Fruit fly (Drosophila melanogaster) Kc167 (cell line): ENCODE data around the gene GluRIIC.

Source experiments
- Myc ChIP-seq: fragments of >200 bp; optimal IDR thresholded peaks from 2 replicates; lab custom pipeline; 2017; ENCODE audit warnings: missing external identifiers
- h ChIP-seq: fragments of >200 bp; optimal IDR thresholded peaks from 3 replicates; lab custom pipeline; 2018; ENCODE audit warnings: missing external identifiers
- insv ChIP-seq: fragments of >200 bp; optimal IDR thresholded peaks from 3 replicates; lab custom pipeline; 2018; ENCODE audit warnings: missing external identifiers
- psq ChIP-seq: fragments of >200 bp; optimal IDR thresholded peaks from 2 replicates; lab custom pipeline; 2017; ENCODE audit warnings: missing external identifiers
- ttk ChIP-seq: sonication (Bioruptor generic); optimal IDR thresholded peaks from 2 replicates; lab custom pipeline; 2017; ENCODE audit warnings: missing external identifiers

DNA sequence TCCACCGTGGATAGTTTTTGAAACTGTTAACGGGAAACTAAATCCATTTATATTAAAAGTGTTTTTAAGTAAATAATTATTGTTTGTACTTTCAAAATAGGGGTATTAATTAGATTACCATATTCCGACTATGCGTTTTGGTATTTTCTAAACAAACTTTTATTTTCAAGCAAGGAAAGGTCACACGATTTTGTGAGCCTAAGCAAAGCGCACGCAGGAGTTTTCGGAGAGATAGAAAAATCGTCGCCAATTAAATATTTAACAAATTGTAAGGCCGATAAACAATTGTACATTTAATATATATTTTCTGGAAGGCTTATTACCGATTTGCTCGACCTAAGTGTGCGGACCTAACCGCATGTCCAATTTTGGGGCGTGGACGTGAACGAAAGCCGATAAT, 43.6 kb upstream of the GluRIIC start, which contains the start of gene PNUTS:
- TF ChIP-seq psq (lab: Kevin White, UChicago) (no peak), insv (lab: Kevin White, UChicago) (no peak), ttk (no peak), h (lab: Kevin White, UChicago) (no peak), Myc (no peak)
